Fruit fly (Drosophila melanogaster): Measurements from ENCODE around the gene Ho.

Gene Ho

dm6 chr3R:11679513-11679912, at the start of gene Ho, which contains the start of gene Taf12 (continued):
- peak; percentile 71 for TF ChIP-seq CG12659 (GFP tag; optimal IDR thresholded peaks at IDR 0.05)
- 0 out of 3 replicates have a peak, but pooled peaks have one; percentile 27 for TF ChIP-seq row (GFP tag; IDR thresholded peaks at IDR 0.05)
- TF ChIP-seq CG11504 (tag; optimal IDR thresholded peaks at IDR 0.05) = peak; percentile 31
- no peak for TF ChIP-seq crol (GFP tag; IDR thresholded peaks at IDR 0.05)
- TF ChIP-seq Camta (GFP tag; optimal IDR thresholded peaks at IDR 0.05) = no peak
- no peak for TF ChIP-seq H2.0 (GFP tag; IDR thresholded peaks at IDR 0.05)
- no peak for TF ChIP-seq CG8290 (GFP tag; optimal IDR thresholded peaks at IDR 0.05)
- TF ChIP-seq CG8290 (tag; optimal IDR thresholded peaks at IDR 0.05) = peak in 1 of 2 experiments; percentile 31
- TF ChIP-seq CG17829 (tag; optimal IDR thresholded peaks at IDR 0.05) = peak; percentile 42
- no peak for TF ChIP-seq Six4 (GFP tag; optimal IDR thresholded peaks at IDR 0.05)
- peak; percentile 45 for TF ChIP-seq CG8924 (tag; optimal IDR thresholded peaks at IDR 0.05)
- no peak for TF ChIP-seq zf30C (GFP tag; optimal IDR thresholded peaks at IDR 0.05)
- TF ChIP-seq Jarid2 (GFP tag; optimal IDR thresholded peaks at IDR 0.05) = peak; percentile 7
- TF ChIP-seq run (tag; optimal IDR thresholded peaks at IDR 0.05) = no peak
- TF ChIP-seq gfzf (GFP tag; optimal IDR thresholded peaks at IDR 0.05) = peak; percentile 93
- no peak for TF ChIP-seq Aef1 (GFP tag; IDR thresholded peaks at IDR 0.05)
- TF ChIP-seq grau (tag; optimal IDR thresholded peaks at IDR 0.05) = peak; percentile 28
- no peak for TF ChIP-seq CG11560 (tag; IDR thresholded peaks at IDR 0.05)
- TF ChIP-seq Myb (GFP tag; optimal IDR thresholded peaks at IDR 0.05) = peak; percentile 55
- TF ChIP-seq CG3995 (GFP tag; optimal IDR thresholded peaks at IDR 0.05) = peak; percentile 89
- peak; percentile 41; the same call in 1 of the 2 replicates for TF ChIP-seq CG13287 (GFP tag; IDR thresholded peaks at IDR 0.05; ENCODE audit: partially characterized antibody)
- no peak for TF ChIP-seq CG18476 (GFP tag; optimal IDR thresholded peaks at IDR 0.05)
- peak; percentile 29 for TF ChIP-seq CG10267 (tag; optimal IDR thresholded peaks at IDR 0.05)
- no peak for TF ChIP-seq Gug (GFP tag; IDR thresholded peaks at IDR 0.05)
- TF ChIP-seq Dip2 (GFP tag; IDR thresholded peaks at IDR 0.05) = no peak
- no peak for TF ChIP-seq CG15269 (tag; optimal IDR thresholded peaks at IDR 0.05)
- TF ChIP-seq CG17612 (GFP tag; IDR thresholded peaks at IDR 0.05) = no peak
- no peak for TF ChIP-seq cas (GFP tag; IDR thresholded peaks at IDR 0.05)
- TF ChIP-seq HLH4C (GFP tag; IDR thresholded peaks at IDR 0.05; ENCODE audit: partially characterized antibody) = 0 out of 3 replicates have a peak, but pooled peaks have one; percentile 10
- no peak for TF ChIP-seq Atf-2 (GFP tag; optimal IDR thresholded peaks at IDR 0.05)
- TF ChIP-seq HmgZ (tag; optimal IDR thresholded peaks at IDR 0.05) = peak; percentile 42
- no peak for TF ChIP-seq pan (optimal IDR thresholded peaks at IDR 0.05)
- no peak for TF ChIP-seq pan (GFP tag; optimal IDR thresholded peaks at IDR 0.05 in 1 of 2, IDR thresholded peaks at IDR 0.05 in 1 of 2)
- no peak for TF ChIP-seq nerfin-2 (GFP tag; IDR thresholded peaks at IDR 0.05; ENCODE audit: partially characterized antibody)
- no peak for TF ChIP-seq CG11695 (GFP tag; IDR thresholded peaks at IDR 0.05)
- TF ChIP-seq CG3163 (GFP tag; optimal IDR thresholded peaks at IDR 0.05) = no peak
- peak; percentile 38 for TF ChIP-seq BEAF-32 (GFP tag; optimal IDR thresholded peaks at IDR 0.05)
- peak; percentile 93 for TF ChIP-seq CG4617 (GFP tag; optimal IDR thresholded peaks at IDR 0.05; ENCODE audit: borderline replicate concordance)
- no peak for TF ChIP-seq Nf-YC (tag; optimal IDR thresholded peaks at IDR 0.05)
- TF ChIP-seq Dfd (GFP tag; optimal IDR thresholded peaks at IDR 0.05) = no peak
- TF ChIP-seq lov (optimal IDR thresholded peaks at IDR 0.05) = no peak
- no peak for TF ChIP-seq lov (GFP tag; IDR thresholded peaks at IDR 0.05)
- no peak for TF ChIP-seq sqz (GFP tag; optimal IDR thresholded peaks at IDR 0.05)
- TF ChIP-seq pnt (GFP tag; optimal IDR thresholded peaks at IDR 0.05) = no peak
- no peak for TF ChIP-seq Ssrp (tag; optimal IDR thresholded peaks at IDR 0.05)
- TF ChIP-seq Hmr (GFP tag; optimal IDR thresholded peaks at IDR 0.05) = peak; percentile 30
- peak; percentile 84 for TF ChIP-seq stwl (tag; optimal IDR thresholded peaks at IDR 0.05)
- no peak for TF ChIP-seq BtbVII (GFP tag; optimal IDR thresholded peaks at IDR 0.05)
- TF ChIP-seq lilli (GFP tag; optimal IDR thresholded peaks at IDR 0.05) = no peak
- no peak for TF ChIP-seq CG3407 (GFP tag; optimal IDR thresholded peaks at IDR 0.05)
- TF ChIP-seq CG15601 (tag; optimal IDR thresholded peaks at IDR 0.05) = peak; percentile 9
- peak; percentile 58 for TF ChIP-seq CTCF (GFP tag; optimal IDR thresholded peaks at IDR 0.05)
- no peak for TF ChIP-seq Dad (GFP tag; optimal IDR thresholded peaks at IDR 0.05)
